Worm (Caenorhabditis elegans) whole organism, L4/young adult: ENCODE measurements around the gene rde-4.

Experiments
- W03F9.2 ChIP-seq: fragments of 150-350 bp; optimal IDR thresholded peaks from 2 replicates; lab custom pipeline; 2014; ENCODE audit warnings: missing biosample characterization, missing genetic modification characterization
- dao-5 ChIP-seq: sonication (generic microtip); optimal IDR thresholded peaks from 2 replicates; lab custom pipeline; 2016; ENCODE audit warnings: missing genotype, missing genetic modification characterization, moderate library complexity, missing compliant biosample characterization
- him-1 ChIP-seq: sonication (generic microtip); optimal IDR thresholded peaks from 2 replicates; lab custom pipeline; 2016; ENCODE audit warnings: missing genotype, missing genetic modification reagents, missing genetic modification characterization, missing compliant biosample characterization

DNA sequence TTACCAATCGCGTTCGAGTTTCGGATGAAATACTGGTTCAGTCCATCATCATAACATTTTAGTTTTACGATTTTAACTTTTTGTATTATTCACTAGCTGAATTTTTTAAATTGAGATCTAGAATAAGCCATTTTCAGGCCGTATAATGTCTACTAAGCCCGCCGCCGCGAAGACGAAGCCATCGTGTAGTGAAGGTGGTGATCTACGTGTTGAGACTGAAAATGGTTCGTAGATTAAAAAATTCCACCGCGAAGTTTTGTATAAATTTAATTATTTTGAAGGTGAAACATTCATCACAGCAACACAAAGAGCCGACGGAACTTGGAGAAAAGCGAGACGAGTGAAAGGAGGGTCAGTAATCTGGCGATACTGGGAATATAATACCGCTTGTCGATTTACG is 8.7 kb downstream of the rde-4 start, which contains the start of gene T20G5.9:
- TF ChIP-seq him-1 (tag; lab: Kevin White, UChicago) (no peak), dao-5 (tag; lab: Kevin White, UChicago) (no peak), W03F9.2 (tag; lab: Kevin White, UChicago) (no peak)
